Worm (Caenorhabditis elegans) whole organism, L4 larva: ENCODE results near the gene srh-28.

ENCODE experiments used
- F10B5.3 ChIP-seq: sonication (generic microtip); optimal IDR thresholded peaks from 2 replicates; lab custom pipeline; 2016; ENCODE audit warnings: mild to moderate bottlenecking, missing genetic modification characterization, missing compliant biosample characterization
- R02D3.7 ChIP-seq: fragments of 150-350 bp; sonication (generic microtip); optimal IDR thresholded peaks from 3 replicates; lab custom pipeline; 2014; ENCODE audit warnings: missing biosample characterization, missing genetic modification characterization
- T20F7.1 ChIP-seq: fragments of 200-800 bp; sonication (Bioruptor generic); optimal IDR thresholded peaks from 2 replicates; lab custom pipeline; 2018; ENCODE audit warnings: mild to moderate bottlenecking, missing genetic modification characterization, missing compliant biosample characterization
- T26A8.4 ChIP-seq: fragments of 200-800 bp; sonication (Bioruptor generic); IDR thresholded peaks from 2 replicates; pipeline ENCODE4 v1.3.6; 2022; ENCODE audit warnings: missing genetic modification characterization, missing compliant biosample characterization
- Y105C5A.15 ChIP-seq: fragments of 200-800 bp; sonication (Bioruptor generic); IDR thresholded peaks from 2 replicates; pipeline ENCODE4 v1.3.6; 2022; ENCODE audit warnings: missing genetic modification characterization, missing compliant biosample characterization
- Y5F2A.4 ChIP-seq: fragments of 200-800 bp; sonication (Bioruptor generic); optimal IDR thresholded peaks from 2 replicates; lab custom pipeline; 2018; ENCODE audit warnings: mild to moderate bottlenecking, missing genetic modification characterization, missing compliant biosample characterization
- ZK546.5 ChIP-seq, 2 experiments: sonication (generic microtip); optimal IDR thresholded peaks; 2 replicates each; lab custom pipeline; 2017; ENCODE audit warnings: missing biosample characterization in 2 of 2, missing genetic modification characterization in 2 of 2
- aha-1 ChIP-seq: fragments of 150-350 bp; peaks from one replicate; lab custom pipeline; 2014; ENCODE audit warnings: missing biosample characterization, missing genetic modification characterization
- arid-1 ChIP-seq: fragments of 200-800 bp; sonication (Bioruptor generic); conservative IDR thresholded peaks from 2 replicates; pipeline ENCODE4 v1.3.6; 2022; ENCODE audit warnings: missing genetic modification reagents, missing genetic modification characterization, missing compliant biosample characterization
- ceh-44 ChIP-seq: fragments of 200-800 bp; sonication (Bioruptor generic); IDR thresholded peaks from 2 replicates; pipeline ENCODE4 v1.3.6; 2022; ENCODE audit warnings: missing genetic modification reagents, missing genetic modification characterization, missing compliant biosample characterization
- ceh-62 ChIP-seq: sonication (generic microtip); optimal IDR thresholded peaks from 2 replicates; lab custom pipeline; 2017; ENCODE audit warnings: missing biosample characterization, missing genetic modification characterization
- ceh-82 ChIP-seq: sonication (generic microtip); optimal IDR thresholded peaks from 2 replicates; lab custom pipeline; 2017; ENCODE audit warnings: missing biosample characterization, missing genetic modification characterization
- ctbp-1 ChIP-seq: fragments of 200-800 bp; sonication (Bioruptor generic); IDR thresholded peaks from 2 replicates; pipeline ENCODE4 v1.3.6; 2022; ENCODE audit warnings: missing genetic modification reagents, missing genetic modification characterization, missing compliant biosample characterization
- daf-12 ChIP-seq: fragments of 150-350 bp; optimal IDR thresholded peaks from 2 replicates; lab custom pipeline; 2014; ENCODE audit warnings: missing biosample characterization, missing genetic modification reagents, missing genetic modification characterization
- daf-16 ChIP-seq, 3 experiments: sonication (generic microtip); optimal IDR thresholded peaks; 2 replicates each; lab custom pipeline; 2016 to 2017; ENCODE audit warnings: missing genetic modification characterization in 3 of 3, missing genetic modification reagents in 3 of 3, mild to moderate bottlenecking in 2 of 3, missing compliant biosample characterization in 2 of 3, missing biosample characterization in 1 of 3, moderate library complexity in 1 of 3
- dmd-8 ChIP-seq: fragments of 200-800 bp; sonication (Bioruptor generic); IDR thresholded peaks from 2 replicates; pipeline ENCODE4 v1.3.6; 2022; ENCODE audit warnings: missing genetic modification characterization, missing compliant biosample characterization
- dve-1 ChIP-seq: sonication (generic microtip); optimal IDR thresholded peaks from 2 replicates; lab custom pipeline; 2017; ENCODE audit warnings: antibody characterized with exemption, mild to moderate bottlenecking, missing genetic modification characterization, missing compliant biosample characterization; ENCODE audit not compliant: insufficient read depth
- fos-1 ChIP-seq: fragments of 150-350 bp; optimal IDR thresholded peaks from 2 replicates; lab custom pipeline; 2014; ENCODE audit warnings: missing biosample characterization, missing genetic modification characterization
- hif-1 ChIP-seq, 2 experiments: sonication (generic microtip); optimal IDR thresholded peaks; 2 replicates each; lab custom pipeline; 2016 to 2017; ENCODE audit warnings: missing compliant biosample characterization in 2 of 2, missing genetic modification characterization in 2 of 2, missing genetic modification reagents in 2 of 2, missing genotype in 2 of 2, mild to moderate bottlenecking in 1 of 2
- hlh-30 ChIP-seq: sonication (generic microtip); optimal IDR thresholded peaks from 2 replicates; lab custom pipeline; 2017; ENCODE audit warnings: antibody characterized with exemption, mild to moderate bottlenecking, missing genetic modification characterization, missing compliant biosample characterization; ENCODE audit not compliant: insufficient read depth
- jun-1 ChIP-seq: fragments of 150-350 bp; optimal IDR thresholded peaks from 2 replicates; lab custom pipeline; 2014; ENCODE audit warnings: missing biosample characterization, missing genetic modification reagents, missing genetic modification characterization
- lim-7 ChIP-seq: fragments of 200-800 bp; sonication (Bioruptor generic); IDR thresholded peaks from 2 replicates; pipeline ENCODE4 v1.3.6; 2022; ENCODE audit warnings: missing genetic modification characterization, missing compliant biosample characterization
- lin-13 ChIP-seq: fragments of 150-350 bp; optimal IDR thresholded peaks from 2 replicates; lab custom pipeline; 2014; ENCODE audit warnings: missing biosample characterization, missing genetic modification reagents, missing genetic modification characterization
- lin-38 ChIP-seq: fragments of 200-800 bp; sonication (Bioruptor generic); IDR thresholded peaks from 2 replicates; pipeline ENCODE4 v1.3.6; 2022; ENCODE audit warnings: missing genetic modification reagents, missing genetic modification characterization, missing compliant biosample characterization
- madf-5 ChIP-seq, 2 experiments: fragments of 200-800 bp; sonication (Bioruptor generic); IDR thresholded peaks; 2 replicates each; pipeline ENCODE4 v1.3.6; 2022; ENCODE audit warnings: missing compliant biosample characterization in 2 of 2, missing genetic modification characterization in 2 of 2
- mes-2 ChIP-seq: sonication (generic microtip); optimal IDR thresholded peaks from 2 replicates; lab custom pipeline; 2016; ENCODE audit warnings: missing genotype, mild to moderate bottlenecking, missing genetic modification characterization, missing compliant biosample characterization; ENCODE audit not compliant: poor library complexity, severe bottlenecking
- mxl-2 ChIP-seq: fragments of 200-800 bp; sonication (Bioruptor generic); conservative IDR thresholded peaks from 2 replicates; pipeline ENCODE4 v1.3.6; 2022; ENCODE audit warnings: missing genetic modification reagents, missing genetic modification characterization, missing compliant biosample characterization
- mxl-3 ChIP-seq: fragments of 200-800 bp; sonication (Bioruptor generic); optimal IDR thresholded peaks from 2 replicates; lab custom pipeline; 2018; ENCODE audit warnings: mild to moderate bottlenecking, missing genetic modification characterization, missing compliant biosample characterization
- nhr-10 ChIP-seq: fragments of 150-350 bp; optimal IDR thresholded peaks from 2 replicates; lab custom pipeline; 2014; ENCODE audit warnings: missing biosample characterization, missing genetic modification characterization
- nhr-11 ChIP-seq: fragments of 150-350 bp; optimal IDR thresholded peaks from 2 replicates; lab custom pipeline; 2014; ENCODE audit warnings: missing biosample characterization, missing genetic modification characterization
- nhr-237 ChIP-seq: sonication (generic microtip); optimal IDR thresholded peaks from 2 replicates; lab custom pipeline; 2017; ENCODE audit warnings: missing biosample characterization, missing genetic modification characterization
- nhr-48 ChIP-seq: sonication (generic microtip); optimal IDR thresholded peaks from 2 replicates; lab custom pipeline; 2016; ENCODE audit warnings: mild to moderate bottlenecking, missing genetic modification characterization, missing compliant biosample characterization
- nhr-6 ChIP-seq: fragments of 150-350 bp; optimal IDR thresholded peaks from 2 replicates; lab custom pipeline; 2014; ENCODE audit warnings: missing biosample characterization, missing genetic modification characterization
- pha-4 ChIP-seq, 2 experiments: fragments of 150-350 bp in 1 of 2; fragments of 200-800 bp in 1 of 2; sonication (Bioruptor generic) in 1 of 2; IDR thresholded peaks in 1 of 2; optimal IDR thresholded peaks in 1 of 2; 2 replicates each; pipeline versions ENCODE4 v1.3.6 to Lab custom; 2014 to 2022; ENCODE audit warnings: missing genetic modification characterization in 2 of 2, missing genetic modification reagents in 2 of 2, missing biosample characterization in 1 of 2, missing compliant biosample characterization in 1 of 2
- saeg-2 ChIP-seq: fragments of 200-800 bp; sonication (Bioruptor generic); IDR thresholded peaks from 2 replicates; pipeline ENCODE4 v1.3.6; 2022; ENCODE audit warnings: missing genetic modification reagents, missing genetic modification characterization, missing compliant biosample characterization
- set-16 ChIP-seq: fragments of 200-800 bp; sonication (Bioruptor generic); IDR thresholded peaks from 2 replicates; pipeline ENCODE4 v1.3.6; 2022; ENCODE audit warnings: missing genetic modification reagents, missing genetic modification characterization, missing compliant biosample characterization
- skn-1 ChIP-seq: fragments of 150-350 bp; optimal IDR thresholded peaks from 2 replicates; lab custom pipeline; 2014; ENCODE audit warnings: missing biosample characterization, missing genetic modification characterization
- snpc-4 ChIP-seq: fragments of 150-350 bp; optimal IDR thresholded peaks from 2 replicates; lab custom pipeline; 2014; ENCODE audit warnings: missing biosample characterization, missing genetic modification characterization
- spr-1 ChIP-seq: sonication (generic microtip); optimal IDR thresholded peaks from 2 replicates; lab custom pipeline; 2016; ENCODE audit warnings: mild to moderate bottlenecking, missing genetic modification characterization, missing compliant biosample characterization
- spr-3 ChIP-seq: fragments of 200-800 bp; sonication (Bioruptor generic); optimal IDR thresholded peaks from 2 replicates; lab custom pipeline; 2018; ENCODE audit warnings: mild to moderate bottlenecking, missing genetic modification characterization, missing compliant biosample characterization
- unc-130 ChIP-seq: sonication (generic microtip); optimal IDR thresholded peaks from 2 replicates; lab custom pipeline; 2016; ENCODE audit warnings: missing genetic modification reagents, missing genetic modification characterization, missing compliant biosample characterization
- unc-62 ChIP-seq, 3 experiments: fragments of 150-350 bp in 1 of 3; sonication (generic microtip); optimal IDR thresholded peaks in 2 of 3; peaks in 1 of 3; 1 replicate in 1 of 3; 2 replicates in 2 of 3; lab custom pipeline; 2014 to 2017; ENCODE audit warnings: missing biosample characterization in 3 of 3, missing genetic modification characterization in 3 of 3, missing genetic modification reagents in 3 of 3, missing genotype in 1 of 3
- ztf-11 ChIP-seq: fragments of 150-350 bp; optimal IDR thresholded peaks from 2 replicates; lab custom pipeline; 2014; ENCODE audit warnings: missing biosample characterization, missing genetic modification characterization

The srh-28 gene

DNA sequence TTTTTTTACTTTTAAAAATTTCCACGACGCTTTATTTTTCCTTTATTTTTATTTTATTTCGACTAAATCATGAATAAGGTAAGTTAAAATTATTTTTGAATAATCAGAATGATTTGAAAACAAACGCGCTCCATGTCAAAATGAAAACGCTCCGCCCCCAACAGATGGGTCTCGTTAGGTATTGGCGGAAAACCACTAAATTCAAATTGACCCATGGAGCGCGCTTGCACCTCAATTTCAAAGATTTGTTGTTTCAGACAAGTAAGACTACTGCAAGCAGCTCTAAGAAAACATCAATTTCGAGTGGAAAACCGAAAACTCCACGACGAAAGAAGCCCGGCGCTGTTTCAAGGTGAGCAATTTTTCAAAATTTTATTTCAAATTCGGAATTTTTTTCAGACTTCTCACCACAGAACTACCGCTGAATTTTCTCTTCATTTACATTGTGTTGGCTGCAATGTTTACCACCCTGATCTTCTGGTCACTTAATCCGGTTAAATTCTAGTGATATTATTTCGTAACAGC lies 12.4 kb upstream of the srh-28 start, which contains the start of gene ZC404.2:
ZC404.2 (plus strand) TSS at position 47 of the 525 bp plus-strand sequence.
- TF ChIP-seq hlh-30 (tag; lab: Kevin White, UChicago) (no peak), mxl-3 (GFP tag; lab: Kevin White, UChicago) (no peak), dve-1 (no peak), snpc-4 (no peak), nhr-11 (tag; lab: Kevin White, UChicago) (no peak), lin-38 (GFP tag; lab: Robert Waterston, UW) (peak; percentile 37; the same call in 1 of the 2 replicates), lim-7 (GFP tag; lab: Robert Waterston, UW) (no peak), saeg-2 (GFP tag; lab: Robert Waterston, UW) (no peak), nhr-48 (tag; lab: Kevin White, UChicago) (no peak), Y105C5A.15 (GFP tag; lab: Robert Waterston, UW) (no peak), ZK546.5 (tag; optimal IDR thresholded peaks at IDR 0.05; lab: Kevin White, UChicago) (no peak), ceh-82 (no peak), R02D3.7 (no peak), daf-16 (GFP tag; optimal IDR thresholded peaks at IDR 0.05; lab: Kevin White, UChicago) (no peak), daf-16 (tag; optimal IDR thresholded peaks at IDR 0.05; lab: Kevin White, UChicago) (no peak), T20F7.1 (GFP tag; lab: Kevin White, UChicago) (no peak), dmd-8 (no peak), mxl-2 (GFP tag; lab: Robert Waterston, UW) (no peak), nhr-6 (tag; lab: Kevin White, UChicago) (no peak), T26A8.4 (GFP tag; lab: Robert Waterston, UW) (no peak), lin-13 (GFP tag; lab: Kevin White, UChicago) (no peak), ceh-62 (tag; lab: Kevin White, UChicago) (no peak), nhr-10 (tag; lab: Kevin White, UChicago) (no peak), arid-1 (GFP tag; lab: Robert Waterston, UW) (no peak), daf-12 (tag; lab: Kevin White, UChicago) (no peak), set-16 (GFP tag; lab: Robert Waterston, UW) (no peak), skn-1 (no peak), spr-3 (GFP tag; lab: Kevin White, UChicago) (no peak), hif-1 (tag; optimal IDR thresholded peaks at IDR 0.05; lab: Kevin White, UChicago) (no peak), ceh-44 (GFP tag; lab: Robert Waterston, UW) (no peak), madf-5 (GFP tag; IDR thresholded peaks at IDR 0.05; lab: Robert Waterston, UW) (0 out of 4 replicates have a peak, but pooled peaks of 1 of the 2 experiments have one; percentile 35), unc-130 (GFP tag; lab: Kevin White, UChicago) (no peak), spr-1 (tag; lab: Kevin White, UChicago) (no peak), mes-2 (tag; lab: Kevin White, UChicago) (peak; percentile 5), ztf-11 (no peak), pha-4 (GFP tag; IDR thresholded peaks at IDR 0.05; lab: Robert Waterston, UW) (0 out of 2 replicates have a peak, but pooled peaks have one; percentile 7), pha-4 (tag; optimal IDR thresholded peaks at IDR 0.05; lab: Kevin White, UChicago) (no peak), ctbp-1 (GFP tag; lab: Robert Waterston, UW) (no peak), F10B5.3 (peak; percentile 32), jun-1 (tag; lab: Kevin White, UChicago) (no peak), aha-1 (no peak), Y5F2A.4 (GFP tag; lab: Kevin White, UChicago) (no peak), unc-62 (GFP tag; optimal IDR thresholded peaks at IDR 0.05 in 1 of 2; lab: Kevin White, UChicago) (no peak), unc-62 (tag; optimal IDR thresholded peaks at IDR 0.05; lab: Kevin White, UChicago) (no peak), fos-1 (tag; lab: Kevin White, UChicago) (no peak), nhr-237 (tag; lab: Kevin White, UChicago) (no peak)
- TF ChIP-seq, all 104 proteins: peak for 5
